Worm (Caenorhabditis elegans) whole organism, young adult: ENCODE measurements around the gene D2021.4.

Experiments used
- ama-1 ChIP-seq, 3 experiments: fragments of 150-350 bp in 1 of 3; sonication (generic microtip) in 2 of 3; optimal IDR thresholded peaks; 2 replicates each; lab custom pipeline; 2014 to 2018; ENCODE audit warnings: missing biosample characterization in 2 of 3, missing genetic modification characterization in 2 of 3, missing genetic modification reagents in 2 of 3
- chd-7 ChIP-seq: sonication (generic microtip); optimal IDR thresholded peaks from 2 replicates; lab custom pipeline; 2016; ENCODE audit warnings: mild to moderate bottlenecking, missing genetic modification characterization, moderate library complexity, missing compliant biosample characterization
- ekl-4 ChIP-seq: fragments of 200-800 bp; sonication (Bioruptor generic); IDR thresholded peaks from 2 replicates; pipeline ENCODE4 v1.3.6; 2022; ENCODE audit warnings: missing genetic modification reagents, missing genetic modification characterization, missing compliant biosample characterization
- mxl-1 ChIP-seq: sonication (generic microtip); optimal IDR thresholded peaks from 2 replicates; lab custom pipeline; 2016; ENCODE audit warnings: missing genetic modification characterization, missing compliant biosample characterization
- pbrm-1 ChIP-seq: fragments of 200-800 bp; sonication (Bioruptor generic); IDR thresholded peaks from 2 replicates; pipeline ENCODE4 v1.3.6; 2022; ENCODE audit warnings: missing genetic modification reagents, missing genetic modification characterization, missing compliant biosample characterization

DNA sequence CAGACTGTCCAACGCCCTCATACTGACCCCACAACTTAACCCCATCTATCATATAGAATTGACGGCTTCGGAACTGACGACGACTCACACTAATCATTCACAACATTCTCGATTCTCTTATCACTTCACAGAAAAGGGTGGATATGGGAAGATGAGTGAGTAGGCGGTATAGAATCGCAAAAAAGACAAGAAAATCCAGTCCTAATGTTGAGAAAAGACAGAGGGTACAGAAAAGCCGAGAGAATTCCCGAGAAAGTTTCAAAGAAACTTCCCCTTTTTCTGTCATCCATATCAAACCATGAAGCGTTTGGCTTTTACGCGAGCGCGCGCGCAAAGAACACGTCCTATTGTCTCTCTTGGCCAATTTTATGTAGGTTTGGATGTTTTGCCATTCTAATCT lies 44.7 kb downstream of the D2021.4 start:
- TF ChIP-seq chd-7 (tag; lab: Kevin White, UChicago) (no peak), pbrm-1 (no peak), ama-1 (optimal IDR thresholded peaks at IDR 0.05; lab: Kevin White, UChicago) (no peak), ama-1 (GFP tag; optimal IDR thresholded peaks at IDR 0.05; lab: Kevin White, UChicago) (no peak), mxl-1 (no peak), ekl-4 (GFP tag; lab: Robert Waterston, UW) (no peak)
